Worm (Caenorhabditis elegans): ENCODE measurements around the gene T04B2.7.

ce11 chrIV:10022991-10023390 lies 33.0 kb downstream of the T04B2.7 start, which contains the start of gene F44D12.8:
- TF ChIP-seq snpc-4 (GFP tag; optimal IDR thresholded peaks at IDR 0.05) = no peak
- no peak for TF ChIP-seq snpc-4 (tag; optimal IDR thresholded peaks at IDR 0.05)
- no peak for TF ChIP-seq D2030.7 (GFP tag; IDR thresholded peaks at IDR 0.05)
- TF ChIP-seq rpc-1 (optimal IDR thresholded peaks at IDR 0.05) = no peak
- TF ChIP-seq rpc-1 (tag; optimal IDR thresholded peaks at IDR 0.05) = no peak
- TF ChIP-seq Y67H2A.10 (GFP tag; conservative IDR thresholded peaks at IDR 0.05) = no peak
- TF ChIP-seq dpl-1 (GFP tag; optimal IDR thresholded peaks at IDR 0.05) = no peak
- no peak for TF ChIP-seq K11D2.4 (GFP tag; IDR thresholded peaks at IDR 0.05)
- TF ChIP-seq attf-5 (GFP tag; optimal IDR thresholded peaks at IDR 0.05) = no peak
